Worm (Caenorhabditis elegans) whole organism, L2 larva: ENCODE measurements around the gene F47C12.7.

ENCODE experiments used
- C34F6.9 ChIP-seq: fragments of 150-350 bp; optimal IDR thresholded peaks from 2 replicates; lab custom pipeline; 2014; ENCODE audit warnings: missing biosample characterization, missing genetic modification characterization
- Y55F3AM.14 ChIP-seq: fragments of 200-800 bp; sonication (Bioruptor generic); optimal IDR thresholded peaks from 2 replicates; lab custom pipeline; 2018; ENCODE audit warnings: mild to moderate bottlenecking, missing genetic modification characterization, missing compliant biosample characterization
- ZK546.5 ChIP-seq: sonication (generic microtip); optimal IDR thresholded peaks from 2 replicates; lab custom pipeline; 2017; ENCODE audit warnings: missing biosample characterization, missing genetic modification characterization
- alr-1 ChIP-seq: fragments of 150-350 bp; optimal IDR thresholded peaks from 2 replicates; lab custom pipeline; 2014; ENCODE audit warnings: missing biosample characterization, missing genetic modification characterization
- aly-2 ChIP-seq: fragments of 150-350 bp; optimal IDR thresholded peaks from 2 replicates; lab custom pipeline; 2014; ENCODE audit warnings: missing biosample characterization, missing genetic modification characterization
- ama-1 ChIP-seq: fragments of 150-350 bp; optimal IDR thresholded peaks from 2 replicates; lab custom pipeline; 2018; ENCODE audit warnings: inconsistent platforms
- ceh-16 ChIP-seq: fragments of 150-350 bp; optimal IDR thresholded peaks from 2 replicates; lab custom pipeline; 2014; ENCODE audit warnings: missing biosample characterization, missing genetic modification characterization
- egl-27 ChIP-seq: sonication (generic microtip); optimal IDR thresholded peaks from 3 replicates; lab custom pipeline; 2017; ENCODE audit warnings: missing biosample characterization, missing genetic modification reagents, missing genetic modification characterization
- elt-1 ChIP-seq: fragments of 150-350 bp; optimal IDR thresholded peaks from 2 replicates; lab custom pipeline; 2014; ENCODE audit warnings: missing biosample characterization, missing genetic modification characterization
- elt-3 ChIP-seq: sonication (generic microtip); optimal IDR thresholded peaks from 2 replicates; lab custom pipeline; 2017; ENCODE audit warnings: missing biosample characterization, missing genetic modification characterization
- fos-1 ChIP-seq: fragments of 150-350 bp; optimal IDR thresholded peaks from 2 replicates; lab custom pipeline; 2014; ENCODE audit warnings: missing biosample characterization, missing genetic modification characterization
- gmeb-1 ChIP-seq: fragments of 150-350 bp; optimal IDR thresholded peaks from 2 replicates; lab custom pipeline; 2014; ENCODE audit warnings: missing biosample characterization, missing genetic modification characterization
- lin-11 ChIP-seq: fragments of 150-350 bp; sonication (generic microtip); optimal IDR thresholded peaks from 2 replicates; lab custom pipeline; 2014; ENCODE audit warnings: missing biosample characterization, missing genetic modification characterization, inconsistent platforms, mixed read lengths
- lsy-2 ChIP-seq, 2 experiments: fragments of 150-350 bp in 1 of 2; sonication (generic microtip) in 1 of 2; optimal IDR thresholded peaks; 2 replicates each; lab custom pipeline; 2014 to 2017; ENCODE audit warnings: missing biosample characterization in 2 of 2, missing genetic modification characterization in 2 of 2
- nhr-11 ChIP-seq: fragments of 150-350 bp; optimal IDR thresholded peaks from 2 replicates; lab custom pipeline; 2014; ENCODE audit warnings: missing biosample characterization, missing genetic modification characterization
- nhr-12 ChIP-seq: fragments of 150-350 bp; optimal IDR thresholded peaks from 2 replicates; lab custom pipeline; 2014; ENCODE audit warnings: missing biosample characterization, missing genetic modification characterization
- nhr-21 ChIP-seq: fragments of 150-350 bp; optimal IDR thresholded peaks from 2 replicates; lab custom pipeline; 2014; ENCODE audit warnings: missing biosample characterization, missing genetic modification characterization
- nhr-23 ChIP-seq: fragments of 150-350 bp; optimal IDR thresholded peaks from 2 replicates; lab custom pipeline; 2014; ENCODE audit warnings: missing biosample characterization, missing genetic modification reagents, missing genetic modification characterization
- nhr-237 ChIP-seq: fragments of 150-350 bp; optimal IDR thresholded peaks from 2 replicates; lab custom pipeline; 2014; ENCODE audit warnings: missing biosample characterization, missing genetic modification characterization
- nhr-25 ChIP-seq: fragments of 150-350 bp; sonication (generic microtip); optimal IDR thresholded peaks from 3 replicates; lab custom pipeline; 2014; ENCODE audit warnings: missing biosample characterization, missing genetic modification characterization
- nhr-6 ChIP-seq: fragments of 150-350 bp; optimal IDR thresholded peaks from 2 replicates; lab custom pipeline; 2014; ENCODE audit warnings: missing biosample characterization, missing genetic modification characterization
- nhr-77 ChIP-seq: fragments of 150-350 bp; optimal IDR thresholded peaks from 2 replicates; lab custom pipeline; 2014; ENCODE audit warnings: missing biosample characterization, missing genetic modification characterization
- sem-4 ChIP-seq: fragments of 150-350 bp; optimal IDR thresholded peaks from 2 replicates; lab custom pipeline; 2014; ENCODE audit warnings: missing biosample characterization, missing genetic modification reagents, missing genetic modification characterization
- skn-1 ChIP-seq: sonication (generic microtip); optimal IDR thresholded peaks from 2 replicates; lab custom pipeline; 2017; ENCODE audit warnings: missing biosample characterization, missing genetic modification characterization
- sma-3 ChIP-seq: sonication (generic microtip); optimal IDR thresholded peaks from 2 replicates; lab custom pipeline; 2016; ENCODE audit warnings: missing genetic modification reagents, missing genetic modification characterization, missing compliant biosample characterization
- sma-9 ChIP-seq, 2 experiments: fragments of 150-350 bp in 1 of 2; sonication (generic microtip) in 1 of 2; optimal IDR thresholded peaks; 2 replicates each; lab custom pipeline; 2014 to 2016; ENCODE audit warnings: missing genetic modification characterization in 2 of 2, mild to moderate bottlenecking in 1 of 2, missing biosample characterization in 1 of 2, missing compliant biosample characterization in 1 of 2, missing genetic modification reagents in 1 of 2, moderate library complexity in 1 of 2
- unc-39 ChIP-seq: fragments of 150-350 bp; optimal IDR thresholded peaks from 2 replicates; lab custom pipeline; 2014; ENCODE audit warnings: missing biosample characterization, missing genetic modification characterization
- zag-1 ChIP-seq: fragments of 150-350 bp; optimal IDR thresholded peaks from 2 replicates; lab custom pipeline; 2014; ENCODE audit warnings: missing biosample characterization, missing genetic modification characterization
- ztf-11 ChIP-seq: sonication (generic microtip); optimal IDR thresholded peaks from 2 replicates; lab custom pipeline; 2017; ENCODE audit warnings: missing biosample characterization, missing genetic modification characterization
- ztf-4 ChIP-seq: fragments of 150-350 bp; optimal IDR thresholded peaks from 2 replicates; lab custom pipeline; 2014; ENCODE audit warnings: missing biosample characterization, missing genetic modification characterization

The F47C12.7 gene

DNA sequence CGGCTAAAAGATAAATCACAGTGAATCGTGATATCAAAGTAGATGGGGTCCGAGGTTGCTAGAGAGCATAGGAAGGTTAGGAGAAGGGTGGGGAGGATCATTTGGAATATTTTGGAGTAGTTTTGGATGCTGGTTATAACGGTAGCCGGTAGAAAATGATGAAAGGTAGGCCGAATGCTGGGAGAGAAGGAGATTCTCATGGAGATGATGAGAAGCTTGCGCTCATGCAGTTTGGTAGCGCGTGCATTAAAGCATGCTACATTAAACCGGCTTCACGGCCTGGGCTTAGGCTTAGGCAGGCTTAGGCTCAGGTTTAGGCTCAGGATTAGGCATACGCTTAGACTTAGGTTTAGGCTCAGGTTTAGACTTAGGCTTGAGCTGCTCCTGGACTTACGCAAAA is 966 bp downstream of the F47C12.7 start, which contains the start of gene F47C12.13:
Gene F47C12.13, minus strand, starts transcription at position 101 of the 400 bp plus-strand sequence.
- TF ChIP-seq nhr-12 (tag; lab: Kevin White, UChicago) (no peak), alr-1 (tag; lab: Kevin White, UChicago) (no peak), nhr-237 (tag; lab: Kevin White, UChicago) (no peak), ztf-4 (tag; lab: Kevin White, UChicago) (no peak), zag-1 (tag; lab: Kevin White, UChicago) (no peak), nhr-23 (tag; lab: Kevin White, UChicago) (no peak), lin-11 (tag; lab: Kevin White, UChicago) (no peak), elt-3 (tag; lab: Kevin White, UChicago) (no peak), sma-3 (GFP tag; lab: Kevin White, UChicago) (no peak), nhr-25 (tag; lab: Kevin White, UChicago) (no peak), ztf-11 (tag; lab: Kevin White, UChicago) (no peak), ceh-16 (tag; lab: Kevin White, UChicago) (no peak), elt-1 (tag; lab: Kevin White, UChicago) (no peak)
- TF ChIP-seq, all 48 proteins: peak for 0

- no peak for TF ChIP-seq elt-1 (tag; lab: Kevin White, UChicago)
- no peak for TF ChIP-seq gmeb-1
- TF ChIP-seq ceh-16 (tag; lab: Kevin White, UChicago) = no peak
- no peak for TF ChIP-seq ama-1
- TF ChIP-seq nhr-77 (tag; lab: Kevin White, UChicago) = no peak
- no peak for TF ChIP-seq fos-1 (tag; lab: Kevin White, UChicago)
- no peak for TF ChIP-seq nhr-11 (tag; lab: Kevin White, UChicago)
- no peak for TF ChIP-seq sma-9 (GFP tag; optimal IDR thresholded peaks at IDR 0.05; lab: Kevin White, UChicago)
- TF ChIP-seq sma-9 (tag; optimal IDR thresholded peaks at IDR 0.05; lab: Kevin White, UChicago) = no peak
- TF ChIP-seq nhr-21 (tag; lab: Kevin White, UChicago) = no peak
- TF ChIP-seq, all 48 proteins: peak for 0
Measured at ce11 chrIV:3993292-3993691, 2.0 kb downstream of the F47C12.7 start, which contains the start of gene F47C12.6. Gene F47C12.6 (minus strand): TSS chrIV:3993392.

DNA sequence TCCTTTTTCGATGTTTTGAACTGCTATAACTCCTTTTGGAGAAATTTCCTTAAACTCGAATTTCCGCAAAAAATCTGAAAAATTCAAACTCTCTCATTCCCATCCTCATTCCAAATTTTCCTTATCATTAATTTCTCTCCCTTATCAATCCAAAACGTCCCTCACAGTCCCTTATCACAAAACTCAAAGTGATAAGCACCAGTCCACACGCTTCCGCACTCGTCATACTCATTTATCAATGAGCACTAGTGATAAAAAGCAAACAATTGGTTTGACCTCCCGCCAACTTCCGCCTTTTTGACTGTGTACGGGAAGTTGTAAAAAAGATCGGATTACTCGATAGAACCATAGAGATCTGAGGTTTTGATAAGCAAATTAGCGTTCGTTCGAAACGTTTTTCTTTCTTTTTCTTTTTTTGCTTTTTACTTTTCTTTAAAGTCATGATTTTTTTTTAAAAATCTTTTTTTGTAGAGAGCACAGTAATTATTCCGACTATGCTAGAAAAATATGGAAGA is 6.6 kb downstream of the F47C12.7 start, which contains the start of gene clec-78:
Gene clec-78, plus strand, starts transcription at position 465 of the 515 bp plus-strand sequence.
- TF ChIP-seq fos-1 (tag; lab: Kevin White, UChicago) (peak; percentile 100), C34F6.9 (tag; lab: Kevin White, UChicago) (no peak), egl-27 (tag; lab: Kevin White, UChicago) (peak; percentile 45), sma-9 (GFP tag; optimal IDR thresholded peaks at IDR 0.05; lab: Kevin White, UChicago) (peak; percentile 65), sma-9 (tag; optimal IDR thresholded peaks at IDR 0.05; lab: Kevin White, UChicago) (no peak), gmeb-1 (peak; percentile 62)
- TF ChIP-seq, all 48 proteins: peak for 4

DNA sequence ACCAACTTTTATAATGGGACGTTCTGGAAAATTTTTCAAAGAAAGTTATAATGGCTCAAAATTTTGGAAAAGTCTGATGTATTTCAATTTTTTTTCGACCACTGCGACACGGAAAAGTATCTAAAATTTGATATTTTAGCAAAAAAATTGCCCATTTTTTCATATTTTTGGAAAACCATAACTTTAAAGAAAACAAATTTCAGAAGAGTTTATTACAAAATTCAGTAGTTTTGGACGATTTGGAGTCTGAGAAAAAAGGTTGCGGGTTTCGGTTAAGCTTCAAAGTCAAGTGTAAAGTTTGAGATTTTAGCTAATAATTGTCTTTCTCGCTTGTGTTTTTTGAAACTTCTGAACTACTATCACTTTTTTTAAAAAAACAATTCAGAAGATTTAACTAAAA is 7.2 kb downstream of the F47C12.7 start:
- TF ChIP-seq lsy-2 (tag; optimal IDR thresholded peaks at IDR 0.05; lab: Kevin White, UChicago) (no peak), Y55F3AM.14 (GFP tag; lab: Kevin White, UChicago) (no peak), gmeb-1 (no peak), nhr-237 (tag; lab: Kevin White, UChicago) (no peak)

DNA sequence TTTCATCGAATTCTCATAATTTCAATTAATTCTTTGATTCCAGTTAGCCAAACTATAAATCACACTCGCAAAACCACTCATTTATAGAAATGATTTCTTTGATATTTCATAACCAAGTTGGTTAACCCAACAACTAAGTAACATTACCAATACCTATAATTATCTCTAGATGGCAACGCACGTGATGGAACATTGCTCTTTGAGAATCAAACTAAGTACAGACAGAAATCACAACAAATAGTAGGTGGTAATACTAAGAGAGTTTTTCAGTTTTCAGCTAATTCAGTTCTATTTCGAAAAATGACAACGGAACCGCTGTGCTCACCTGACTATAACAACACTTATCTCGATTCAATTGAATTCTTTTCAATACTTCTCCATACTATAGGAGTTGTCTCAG is 13.7 kb downstream of the F47C12.7 start, which contains the start of gene srh-223:
Gene srh-223, plus strand, starts transcription at position 301 of the 400 bp plus-strand sequence.
- TF ChIP-seq sem-4 (no peak), skn-1 (tag; lab: Kevin White, UChicago) (no peak), unc-39 (tag; lab: Kevin White, UChicago) (no peak), aly-2 (tag; lab: Kevin White, UChicago) (no peak), nhr-21 (tag; lab: Kevin White, UChicago) (no peak), nhr-237 (tag; lab: Kevin White, UChicago) (no peak), egl-27 (tag; lab: Kevin White, UChicago) (no peak), sma-3 (GFP tag; lab: Kevin White, UChicago) (no peak), ZK546.5 (tag; lab: Kevin White, UChicago) (no peak)

DNA sequence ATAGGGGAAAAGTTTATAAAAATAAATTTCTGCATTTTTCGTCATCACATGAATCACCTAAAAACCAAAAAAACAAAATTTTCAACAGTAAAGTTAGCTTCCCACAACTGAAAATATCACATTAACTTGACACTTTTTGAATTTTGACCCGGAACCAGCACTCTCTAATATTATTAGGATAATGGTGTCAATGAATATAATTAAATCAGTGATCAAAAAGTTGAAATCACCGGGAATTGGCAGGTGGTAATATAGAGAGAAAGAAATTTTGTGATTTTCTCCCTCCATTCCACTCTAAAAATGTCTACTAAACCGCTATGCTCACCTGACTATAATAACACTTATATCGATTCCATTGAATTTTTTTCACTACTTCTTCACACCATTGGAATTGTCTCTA is 15.8 kb downstream of the F47C12.7 start, which contains the start of gene srh-222:
Gene srh-222, plus strand, starts transcription at position 301 of the 400 bp plus-strand sequence.
- TF ChIP-seq aly-2 (tag; lab: Kevin White, UChicago) = no peak
- TF ChIP-seq nhr-6 (tag; lab: Kevin White, UChicago) = no peak
